Fruit fly (Drosophila melanogaster) whole organism, embryonic: ENCODE data around the gene Usf.

Source experiments
- BtbVII ChIP-seq: fragments of 200-800 bp; sonication (Bioruptor generic); optimal IDR thresholded peaks from 3 replicates; lab custom pipeline; 2017; ENCODE audit warnings: missing biosample characterization, mild to moderate bottlenecking, missing genetic modification characterization
- C15 ChIP-seq: fragments of 200-800 bp; sonication (Bioruptor generic); IDR thresholded peaks from 3 replicates; pipeline ENCODE4 v1.3.6; 2022; ENCODE audit warnings: missing biosample characterization, missing genetic modification characterization
- CG10267 ChIP-seq: fragments of 200-800 bp; sonication (Bioruptor generic); optimal IDR thresholded peaks from 2 replicates; lab custom pipeline; 2018; ENCODE audit warnings: missing biosample characterization, mild to moderate bottlenecking, missing genetic modification characterization, moderate library complexity
- CG10321 ChIP-seq: fragments of 200-800 bp; sonication (Bioruptor generic); IDR thresholded peaks from 2 replicates; pipeline ENCODE4 v1.3.6; 2022; ENCODE audit warnings: missing biosample characterization, missing genetic modification characterization
- CG10959 ChIP-seq: fragments of 200-800 bp; sonication (Bioruptor generic); IDR thresholded peaks from 2 replicates; pipeline ENCODE4 v1.3.6; 2022; ENCODE audit warnings: missing biosample characterization, missing genetic modification characterization
- CG11398 ChIP-seq: fragments of 200-800 bp; sonication (Bioruptor generic); optimal IDR thresholded peaks from 2 replicates; lab custom pipeline; 2016; ENCODE audit warnings: missing biosample characterization, missing genetic modification characterization
- CG13775 ChIP-seq: fragments of 200-800 bp; sonication (Bioruptor generic); optimal IDR thresholded peaks from 3 replicates; lab custom pipeline; 2017; ENCODE audit warnings: missing biosample characterization, mild to moderate bottlenecking, missing genetic modification characterization
- CG14710 ChIP-seq: fragments of 200-800 bp; sonication (Bioruptor generic); optimal IDR thresholded peaks from 3 replicates; lab custom pipeline; 2019; ENCODE audit warnings: missing biosample characterization, mild to moderate bottlenecking, missing genetic modification characterization, moderate library complexity
- CG15696 ChIP-seq: fragments of 200-800 bp; sonication (Bioruptor generic); optimal IDR thresholded peaks from 2 replicates; lab custom pipeline; 2019; ENCODE audit warnings: missing biosample characterization, mild to moderate bottlenecking, missing genetic modification characterization, moderate library complexity
- CG1602 ChIP-seq: fragments of 200-800 bp; sonication (Bioruptor generic); optimal IDR thresholded peaks from 3 replicates; lab custom pipeline; 2016; ENCODE audit warnings: missing biosample characterization, missing genetic modification characterization
- CG17359 ChIP-seq: fragments of 200-800 bp; sonication (Bioruptor generic); optimal IDR thresholded peaks from 3 replicates; lab custom pipeline; 2018; ENCODE audit warnings: missing biosample characterization, mild to moderate bottlenecking, missing genetic modification characterization, moderate library complexity
- CG31224 ChIP-seq: fragments of 200-800 bp; sonication (Bioruptor generic); IDR thresholded peaks from 2 replicates; pipeline ENCODE4 v1.3.6; 2022; ENCODE audit warnings: missing biosample characterization, missing genetic modification characterization
- CG31441 ChIP-seq: fragments of 200-800 bp; sonication (Bioruptor generic); IDR thresholded peaks from 2 replicates; pipeline ENCODE4 v1.3.6; 2022; ENCODE audit warnings: missing biosample characterization, missing genetic modification characterization
- CG32772 ChIP-seq: fragments of 200-800 bp; sonication (Bioruptor generic); IDR thresholded peaks from 2 replicates; pipeline ENCODE4 v1.3.6; 2022; ENCODE audit warnings: missing biosample characterization, missing genetic modification characterization
- CG5245 ChIP-seq: fragments of 200-800 bp; sonication (Bioruptor generic); optimal IDR thresholded peaks from 3 replicates; lab custom pipeline; 2016; ENCODE audit warnings: missing biosample characterization, missing genetic modification characterization
- CG6689 ChIP-seq: fragments of 200-800 bp; sonication (Bioruptor generic); IDR thresholded peaks from 2 replicates; pipeline ENCODE4 v1.3.6; 2022; ENCODE audit warnings: missing biosample characterization, missing genetic modification characterization
- CG6854 ChIP-seq: fragments of 200-800 bp; sonication (Bioruptor generic); optimal IDR thresholded peaks from 3 replicates; lab custom pipeline; 2017; ENCODE audit warnings: missing biosample characterization, mild to moderate bottlenecking, missing genetic modification characterization
- CG7556 ChIP-seq: fragments of 200-800 bp; sonication (Bioruptor generic); optimal IDR thresholded peaks from 2 replicates; lab custom pipeline; 2017; ENCODE audit warnings: missing biosample characterization, mild to moderate bottlenecking, missing genetic modification characterization
- CG8388 ChIP-seq: fragments of 200-800 bp; sonication (Bioruptor generic); optimal IDR thresholded peaks from 2 replicates; lab custom pipeline; 2019; ENCODE audit warnings: missing biosample characterization, mild to moderate bottlenecking, missing genetic modification characterization, moderate library complexity
- CG9932 ChIP-seq: fragments of 200-800 bp; sonication (Bioruptor generic); IDR thresholded peaks from 2 replicates; pipeline ENCODE4 v1.3.6; 2022; ENCODE audit warnings: missing biosample characterization, missing genetic modification characterization
- CHES-1-like ChIP-seq: fragments of 200-800 bp; sonication (Bioruptor generic); optimal IDR thresholded peaks from 2 replicates; lab custom pipeline; 2016; ENCODE audit warnings: missing biosample characterization, missing genetic modification characterization
- Dll ChIP-seq: fragments of 200-800 bp; sonication (Bioruptor generic); IDR thresholded peaks from 4 replicates; pipeline ENCODE4 v1.3.6; 2022; ENCODE audit warnings: missing biosample characterization, missing genetic modification characterization; ENCODE audit not compliant: partially characterized antibody
- Hmx ChIP-seq: fragments of 200-800 bp; sonication (Bioruptor generic); optimal IDR thresholded peaks from 2 replicates; lab custom pipeline; 2016; ENCODE audit warnings: missing biosample characterization, missing genetic modification characterization
- Hr51 ChIP-seq, 2 experiments: fragments of 200-800 bp; sonication (Bioruptor generic); optimal IDR thresholded peaks; 2 replicates in 1 of 2; 3 replicates in 1 of 2; lab custom pipeline; 2016 to 2018; ENCODE audit warnings: missing biosample characterization in 2 of 2, missing genetic modification characterization in 2 of 2, mild to moderate bottlenecking in 1 of 2, moderate library complexity in 1 of 2
- MESR4 ChIP-seq: fragments of 200-800 bp; sonication (Bioruptor generic); optimal IDR thresholded peaks from 2 replicates; lab custom pipeline; 2018; ENCODE audit warnings: missing biosample characterization, mild to moderate bottlenecking, missing genetic modification characterization, moderate library complexity
- Mes4 ChIP-seq: fragments of 200-800 bp; sonication (Bioruptor generic); optimal IDR thresholded peaks from 2 replicates; lab custom pipeline; 2016; ENCODE audit warnings: missing biosample characterization, missing genetic modification characterization
- Neu2 ChIP-seq: fragments of 200-800 bp; sonication (Bioruptor generic); optimal IDR thresholded peaks from 3 replicates; lab custom pipeline; 2016; ENCODE audit warnings: missing biosample characterization, missing genetic modification characterization, borderline replicate concordance
- PHDP ChIP-seq: fragments of 200-800 bp; sonication (Bioruptor generic); optimal IDR thresholded peaks from 3 replicates; lab custom pipeline; 2018; ENCODE audit warnings: missing biosample characterization, mild to moderate bottlenecking, missing genetic modification characterization, moderate library complexity
- Pdp1 ChIP-seq, 2 experiments: fragments of 200-800 bp; sonication (Bioruptor generic); optimal IDR thresholded peaks; 3 replicates each; lab custom pipeline; 2016; ENCODE audit warnings: missing biosample characterization in 2 of 2, missing genetic modification characterization in 2 of 2, mild to moderate bottlenecking in 1 of 2, moderate library complexity in 1 of 2
- Rx ChIP-seq: fragments of 200-800 bp; sonication (Bioruptor generic); IDR thresholded peaks from 2 replicates; pipeline ENCODE4 v1.3.6; 2022; ENCODE audit warnings: missing biosample characterization, missing genetic modification characterization
- Sox102F ChIP-seq: fragments of 200-800 bp; sonication (Bioruptor generic); optimal IDR thresholded peaks from 2 replicates; lab custom pipeline; 2018; ENCODE audit warnings: missing biosample characterization, mild to moderate bottlenecking, missing genetic modification characterization, moderate library complexity
- Ssrp ChIP-seq: fragments of 200-800 bp; sonication (Bioruptor generic); optimal IDR thresholded peaks from 2 replicates; lab custom pipeline; 2018; ENCODE audit warnings: missing biosample characterization, mild to moderate bottlenecking, missing genetic modification characterization, moderate library complexity
- ab ChIP-seq: fragments of 200-800 bp; sonication (Bioruptor generic); optimal IDR thresholded peaks from 2 replicates; lab custom pipeline; 2016; ENCODE audit warnings: missing biosample characterization, missing genetic modification characterization
- ewg ChIP-seq: fragments of 200-800 bp; sonication (Bioruptor generic); optimal IDR thresholded peaks from 3 replicates; lab custom pipeline; 2017; ENCODE audit warnings: mild to moderate bottlenecking, missing biosample characterization, missing genetic modification reagents, missing genetic modification characterization
- gcm ChIP-seq: fragments of 200-800 bp; sonication (Bioruptor generic); optimal IDR thresholded peaks from 2 replicates; lab custom pipeline; 2019; ENCODE audit warnings: missing biosample characterization, mild to moderate bottlenecking, missing genetic modification characterization, moderate library complexity
- gsb-n ChIP-seq: fragments of 200-800 bp; sonication (Bioruptor generic); optimal IDR thresholded peaks from 3 replicates; lab custom pipeline; 2018; ENCODE audit warnings: missing biosample characterization, mild to moderate bottlenecking, missing genetic modification characterization
- h ChIP-seq: fragments of >200 bp; optimal IDR thresholded peaks from 2 replicates; lab custom pipeline; 2017
- hbn ChIP-seq: fragments of 200-800 bp; sonication (Bioruptor generic); IDR thresholded peaks from 2 replicates; pipeline ENCODE4 v1.3.6; 2022; ENCODE audit warnings: missing biosample characterization, missing genetic modification characterization; ENCODE audit not compliant: partially characterized antibody
- ind ChIP-seq: fragments of 200-800 bp; sonication (Bioruptor generic); optimal IDR thresholded peaks from 3 replicates; lab custom pipeline; 2016; ENCODE audit warnings: missing biosample characterization, missing genetic modification characterization
- lola ChIP-seq, 3 experiments: fragments of >200 bp in 2 of 3; fragments of 200-800 bp in 1 of 3; sonication (Bioruptor generic) in 1 of 3; optimal IDR thresholded peaks; 2 replicates each; lab custom pipeline; 2017 to 2019; ENCODE audit warnings: missing biosample characterization in 3 of 3, missing genetic modification characterization in 3 of 3, mild to moderate bottlenecking in 1 of 3, moderate library complexity in 1 of 3
- nmo ChIP-seq: fragments of 200-800 bp; sonication (Bioruptor generic); optimal IDR thresholded peaks from 2 replicates; lab custom pipeline; 2018; ENCODE audit warnings: missing biosample characterization, mild to moderate bottlenecking, missing genetic modification characterization, moderate library complexity
- pfk ChIP-seq: fragments of 200-800 bp; sonication (Bioruptor generic); optimal IDR thresholded peaks from 2 replicates; lab custom pipeline; 2018; ENCODE audit warnings: missing biosample characterization, mild to moderate bottlenecking, missing genetic modification characterization, moderate library complexity
- repo ChIP-seq: fragments of 200-800 bp; sonication (Bioruptor generic); optimal IDR thresholded peaks from 2 replicates; lab custom pipeline; 2016; ENCODE audit warnings: missing biosample characterization, missing genetic modification characterization
- row ChIP-seq: fragments of 200-800 bp; sonication (Bioruptor generic); IDR thresholded peaks from 3 replicates; pipeline ENCODE4 v1.3.6; 2022; ENCODE audit warnings: missing biosample characterization, missing genetic modification characterization
- sens ChIP-seq: fragments of 200-800 bp; sonication (Bioruptor generic); peaks from one replicate; lab custom pipeline; 2016; ENCODE audit warnings: missing biosample characterization, missing genetic modification characterization
- trh ChIP-seq: fragments of 200-800 bp; sonication (Bioruptor generic); optimal IDR thresholded peaks from 2 replicates; lab custom pipeline; 2016; ENCODE audit warnings: missing biosample characterization, missing genetic modification characterization
- vfl ChIP-seq: fragments of 200-800 bp; sonication (Bioruptor generic); optimal IDR thresholded peaks from 2 replicates; lab custom pipeline; 2016; ENCODE audit warnings: missing biosample characterization, missing genetic modification characterization
- vvl ChIP-seq: fragments of 200-800 bp; sonication (Bioruptor generic); IDR thresholded peaks from 2 replicates; pipeline ENCODE4 v1.3.6; 2022; ENCODE audit warnings: missing biosample characterization, missing genetic modification characterization
- wdn ChIP-seq: fragments of 200-800 bp; sonication (Bioruptor generic); IDR thresholded peaks from 2 replicates; pipeline ENCODE4 v1.3.6; 2022; ENCODE audit warnings: missing biosample characterization, missing genetic modification characterization
- zf30C ChIP-seq: fragments of 200-800 bp; sonication (Bioruptor generic); optimal IDR thresholded peaks from 3 replicates; lab custom pipeline; 2018; ENCODE audit warnings: missing biosample characterization, mild to moderate bottlenecking, missing genetic modification characterization
- zfh1 ChIP-seq: fragments of 200-800 bp; sonication (Bioruptor generic); IDR thresholded peaks from 3 replicates; pipeline ENCODE4 v1.3.6; 2022; ENCODE audit warnings: missing biosample characterization, missing genetic modification characterization

The Usf gene

dm6 chrX:4505318-4505717 lies 43.3 kb downstream of the Usf start (continued):
- TF ChIP-seq repo (GFP tag; lab: Kevin White, UChicago) (no peak), pfk (GFP tag; lab: Kevin White, UChicago) (no peak), CG10959 (GFP tag; lab: Robert Waterston, UW) (no peak), gcm (GFP tag; lab: Kevin White, UChicago) (peak; percentile 11), zfh1 (peak; percentile 47; the same call in 1 of the 3 replicates), row (GFP tag; lab: Robert Waterston, UW) (peak; percentile 52; the same call in 2 of the 3 replicates), CG17359 (tag; lab: Kevin White, UChicago) (peak; percentile 6), CG10267 (tag; lab: Kevin White, UChicago) (peak; percentile 10), CG15696 (tag; lab: Kevin White, UChicago) (peak; percentile 26), Dll (GFP tag; lab: Robert Waterston, UW) (no peak), Ssrp (peak; percentile 13), h (no peak), vfl (GFP tag; lab: Kevin White, UChicago) (no peak), PHDP (peak; percentile 5), Mes4 (no peak), CG31224 (GFP tag; lab: Robert Waterston, UW) (no peak), CG11398 (no peak), Hr51 (GFP tag; optimal IDR thresholded peaks at IDR 0.05; lab: Kevin White, UChicago) (peak in 1 of 2 experiments; percentile 31), CG13775 (GFP tag; lab: Kevin White, UChicago) (peak; percentile 11), Hmx (GFP tag; lab: Kevin White, UChicago) (no peak), ewg (GFP tag; lab: Kevin White, UChicago) (no peak), Pdp1 (GFP tag; optimal IDR thresholded peaks at IDR 0.05; lab: Kevin White, UChicago) (peak; percentile 5 to 26), sens (GFP tag; lab: Kevin White, UChicago) (peak; percentile 73), lola (GFP tag; optimal IDR thresholded peaks at IDR 0.05; lab: Kevin White, UChicago) (peak in 1 of 3 experiments; percentile 23), Sox102F (GFP tag; lab: Kevin White, UChicago) (peak; percentile 27), CG6689 (GFP tag; lab: Robert Waterston, UW) (peak; percentile 48; the same call in 1 of the 2 replicates), ab (GFP tag; lab: Kevin White, UChicago) (no peak), ind (GFP tag; lab: Kevin White, UChicago) (no peak), trh (GFP tag; lab: Kevin White, UChicago) (no peak), CG31441 (GFP tag; lab: Robert Waterston, UW) (peak; percentile 23; the same call in 1 of the 2 replicates), BtbVII (GFP tag; lab: Kevin White, UChicago) (no peak), CG14710 (tag; lab: Kevin White, UChicago) (peak; percentile 5), gsb-n (tag; lab: Kevin White, UChicago) (no peak), CG6854 (GFP tag; lab: Kevin White, UChicago) (no peak), MESR4 (GFP tag; lab: Kevin White, UChicago) (no peak), CG9932 (GFP tag; lab: Robert Waterston, UW) (no peak), nmo (GFP tag; lab: Kevin White, UChicago) (peak; percentile 28), CG8388 (GFP tag; lab: Kevin White, UChicago) (peak; percentile 37), Neu2 (GFP tag; lab: Kevin White, UChicago) (no peak), CG10321 (GFP tag; lab: Robert Waterston, UW) (no peak), C15 (GFP tag; lab: Robert Waterston, UW) (no peak), hbn (GFP tag; lab: Robert Waterston, UW) (no peak), wdn (GFP tag; lab: Robert Waterston, UW) (no peak), CG1602 (GFP tag; lab: Kevin White, UChicago) (no peak), zf30C (GFP tag; lab: Kevin White, UChicago) (peak; percentile 16), CG5245 (peak; percentile 10), CHES-1-like (no peak), Rx (no peak), vvl (GFP tag; lab: Robert Waterston, UW) (peak; percentile 45; the same call in 1 of the 2 replicates), CG7556 (GFP tag; lab: Kevin White, UChicago) (peak; percentile 44), CG32772 (GFP tag; lab: Robert Waterston, UW) (no peak)
